Worm (Caenorhabditis elegans): ENCODE data around the gene hdl-2.
A peak's percentile ranks its signal among the peaks of the same experiment; 100 is the strongest.

hdl-2 gene

ce11 chrIV:8873847-8874246, at the start of gene hdl-2:
TSS of gene hdl-2 (plus strand) at chrIV:8874147.
- TF ChIP-seq nhr-12 (tag; optimal IDR thresholded peaks at IDR 0.05) (no peak), snpc-4 (tag; optimal IDR thresholded peaks at IDR 0.05) (no peak), aly-2 (tag; optimal IDR thresholded peaks at IDR 0.05) (no peak), elt-1 (tag; optimal IDR thresholded peaks at IDR 0.05) (no peak), sma-3 (GFP tag; optimal IDR thresholded peaks at IDR 0.05) (no peak), gmeb-1 (tag; optimal IDR thresholded peaks at IDR 0.05) (no peak), ztf-4 (tag; optimal IDR thresholded peaks at IDR 0.05) (no peak), lin-11 (tag; optimal IDR thresholded peaks at IDR 0.05) (no peak), nhr-237 (tag; optimal IDR thresholded peaks at IDR 0.05) (no peak)

DNA sequence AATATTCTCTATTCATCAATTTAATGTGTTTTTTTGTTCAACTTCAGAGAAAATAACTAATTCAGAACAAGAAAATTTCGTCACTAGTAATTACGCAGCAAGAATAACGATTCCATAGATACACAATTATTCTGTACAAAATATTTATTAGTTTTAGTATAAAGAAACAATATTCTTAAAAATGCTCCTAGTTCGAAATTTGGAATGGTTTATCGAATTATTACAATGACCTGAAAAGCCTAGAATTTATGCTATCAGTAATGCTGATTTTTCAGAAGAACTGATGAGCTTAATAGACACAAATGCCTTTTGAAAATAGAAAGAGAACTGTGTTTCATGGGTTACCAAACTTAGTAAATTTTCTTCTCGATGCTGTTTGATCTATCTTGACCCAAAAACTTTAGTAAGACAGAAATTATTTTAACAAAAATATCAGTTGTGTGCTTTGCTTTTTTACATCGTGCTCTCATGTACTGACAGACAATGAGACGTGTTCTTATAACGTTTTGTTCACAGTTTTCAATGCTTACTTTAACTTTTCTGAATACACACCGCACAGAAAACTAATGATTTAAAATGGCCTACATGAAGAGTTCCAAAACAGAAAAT, 47.8 kb upstream of the hdl-2 start:
- TF ChIP-seq sma-3 (GFP tag; optimal IDR thresholded peaks at IDR 0.05): peak; percentile 38
- no peak for TF ChIP-seq elt-1 (tag; optimal IDR thresholded peaks at IDR 0.05)
- TF ChIP-seq nhr-6 (tag; optimal IDR thresholded peaks at IDR 0.05): no peak
- TF ChIP-seq lin-13 (GFP tag; optimal IDR thresholded peaks at IDR 0.05): peak; percentile 58
- peak; percentile 30 for TF ChIP-seq nhr-21 (tag; optimal IDR thresholded peaks at IDR 0.05)
- TF ChIP-seq mab-5 (tag; optimal IDR thresholded peaks at IDR 0.05): no peak
- TF ChIP-seq nhr-11 (tag; optimal IDR thresholded peaks at IDR 0.05): no peak
- no peak for TF ChIP-seq ama-1 (optimal IDR thresholded peaks at IDR 0.05)
- no peak for TF ChIP-seq alr-1 (tag; optimal IDR thresholded peaks at IDR 0.05)
- TF ChIP-seq nhr-25 (tag; optimal IDR thresholded peaks at IDR 0.05): peak; percentile 38
- peak; percentile 3 for TF ChIP-seq aly-2 (tag; optimal IDR thresholded peaks at IDR 0.05)
- TF ChIP-seq ztf-11 (tag; optimal IDR thresholded peaks at IDR 0.05): no peak
- TF ChIP-seq gmeb-1 (tag; optimal IDR thresholded peaks at IDR 0.05): no peak
- TF ChIP-seq lin-39 (tag; optimal IDR thresholded peaks at IDR 0.05): no peak
- no peak for TF ChIP-seq zag-1 (tag; optimal IDR thresholded peaks at IDR 0.05)

- peak; percentile 10 for TF ChIP-seq nhr-25 (tag; optimal IDR thresholded peaks at IDR 0.05)
- no peak for TF ChIP-seq ama-1 (optimal IDR thresholded peaks at IDR 0.05)
- TF ChIP-seq egl-27 (tag; optimal IDR thresholded peaks at IDR 0.05): no peak
- no peak for TF ChIP-seq ceh-82 (tag; optimal IDR thresholded peaks at IDR 0.05)
- TF ChIP-seq nhr-6 (tag; optimal IDR thresholded peaks at IDR 0.05): no peak
- peak; percentile 24 for TF ChIP-seq nhr-129 (tag; optimal IDR thresholded peaks at IDR 0.05)
- TF ChIP-seq unc-39 (tag; optimal IDR thresholded peaks at IDR 0.05): no peak
- peak; percentile 23 for TF ChIP-seq sma-9 (GFP tag; optimal IDR thresholded peaks at IDR 0.05)
- no peak for TF ChIP-seq sma-9 (tag; optimal IDR thresholded peaks at IDR 0.05)
- TF ChIP-seq fos-1 (tag; optimal IDR thresholded peaks at IDR 0.05): peak; percentile 48
- TF ChIP-seq unc-62 (GFP tag; optimal IDR thresholded peaks at IDR 0.05): no peak
- no peak for TF ChIP-seq ztf-1 (GFP tag; conservative IDR thresholded peaks at IDR 0.05)
- TF ChIP-seq lin-39 (tag; optimal IDR thresholded peaks at IDR 0.05): no peak
- TF ChIP-seq sma-3 (GFP tag; optimal IDR thresholded peaks at IDR 0.05): no peak
- TF ChIP-seq mdl-1 (tag; optimal IDR thresholded peaks at IDR 0.05): no peak
- no peak for TF ChIP-seq nhr-77 (tag; optimal IDR thresholded peaks at IDR 0.05)
- peak; percentile 57 for TF ChIP-seq blmp-1 (tag; optimal IDR thresholded peaks at IDR 0.05; ENCODE audit: insufficient read depth)
- no peak for TF ChIP-seq mbf-1 (tag; optimal IDR thresholded peaks at IDR 0.05)
- no peak for TF ChIP-seq ztf-4 (tag; optimal IDR thresholded peaks at IDR 0.05)
- peak; percentile 21 for TF ChIP-seq sem-4 (tag; optimal IDR thresholded peaks at IDR 0.05)
- TF ChIP-seq lsy-2 (tag; optimal IDR thresholded peaks at IDR 0.05): peak in 1 of 2 experiments; percentile 61
- peak; percentile 1 for TF ChIP-seq ceh-16 (tag; optimal IDR thresholded peaks at IDR 0.05)
- no peak for TF ChIP-seq dmd-4 (tag; optimal IDR thresholded peaks at IDR 0.05)
- no peak for TF ChIP-seq nhr-12 (tag; optimal IDR thresholded peaks at IDR 0.05)
- no peak for TF ChIP-seq peb-1 (tag; optimal IDR thresholded peaks at IDR 0.05)
- no peak for TF ChIP-seq ZK546.5 (tag; optimal IDR thresholded peaks at IDR 0.05)
- peak; percentile 40 for TF ChIP-seq unc-55 (GFP tag; optimal IDR thresholded peaks at IDR 0.05)
These were observed 47.3 kb upstream of the hdl-2 start for ce11 chrIV:8826606-8827000.
